Worm (Caenorhabditis elegans) whole organism, L4 larva: ENCODE data around the gene rnst-2.

Experiments
- D1046.2 ChIP-seq: fragments of 200-800 bp; sonication (Bioruptor generic); IDR thresholded peaks from 2 replicates; pipeline ENCODE4 v1.3.6; 2022; ENCODE audit warnings: missing genetic modification characterization, missing compliant biosample characterization
- T20F7.1 ChIP-seq: fragments of 200-800 bp; sonication (Bioruptor generic); optimal IDR thresholded peaks from 2 replicates; lab custom pipeline; 2018; ENCODE audit warnings: mild to moderate bottlenecking, missing genetic modification characterization, missing compliant biosample characterization
- ZK337.2 ChIP-seq: fragments of 200-800 bp; sonication (Bioruptor generic); IDR thresholded peaks from 2 replicates; pipeline ENCODE4 v1.3.6; 2022; ENCODE audit warnings: missing genetic modification reagents, missing genetic modification characterization, missing compliant biosample characterization
- ZK546.5 ChIP-seq, 2 experiments: sonication (generic microtip); optimal IDR thresholded peaks; 2 replicates each; lab custom pipeline; 2017; ENCODE audit warnings: missing biosample characterization in 2 of 2, missing genetic modification characterization in 2 of 2
- aha-1 ChIP-seq: fragments of 150-350 bp; peaks from one replicate; lab custom pipeline; 2014; ENCODE audit warnings: missing biosample characterization, missing genetic modification characterization
- arid-1 ChIP-seq: fragments of 200-800 bp; sonication (Bioruptor generic); conservative IDR thresholded peaks from 2 replicates; pipeline ENCODE4 v1.3.6; 2022; ENCODE audit warnings: missing genetic modification reagents, missing genetic modification characterization, missing compliant biosample characterization
- ceh-32 ChIP-seq: sonication (generic microtip); optimal IDR thresholded peaks from 2 replicates; lab custom pipeline; 2016; ENCODE audit warnings: mild to moderate bottlenecking, missing genetic modification characterization, missing compliant biosample characterization; ENCODE audit not compliant: poor library complexity
- ceh-62 ChIP-seq: sonication (generic microtip); optimal IDR thresholded peaks from 2 replicates; lab custom pipeline; 2017; ENCODE audit warnings: missing biosample characterization, missing genetic modification characterization
- daf-16 ChIP-seq, 3 experiments: sonication (generic microtip); optimal IDR thresholded peaks; 2 replicates each; lab custom pipeline; 2016 to 2017; ENCODE audit warnings: missing genetic modification characterization in 3 of 3, missing genetic modification reagents in 3 of 3, mild to moderate bottlenecking in 2 of 3, missing compliant biosample characterization in 2 of 3, missing biosample characterization in 1 of 3, moderate library complexity in 1 of 3
- daf-19 ChIP-seq: fragments of 200-800 bp; sonication (Bioruptor generic); conservative IDR thresholded peaks from 2 replicates; pipeline ENCODE4 v1.3.6; 2022; ENCODE audit warnings: missing genetic modification characterization, missing compliant biosample characterization
- daf-8 ChIP-seq: fragments of 200-800 bp; sonication (Bioruptor generic); IDR thresholded peaks from 2 replicates; pipeline ENCODE4 v1.3.6; 2022; ENCODE audit warnings: missing genetic modification characterization, missing compliant biosample characterization
- dmd-6 ChIP-seq: fragments of 200-800 bp; sonication (Bioruptor generic); IDR thresholded peaks from 2 replicates; pipeline ENCODE4 v1.3.6; 2022; ENCODE audit warnings: missing genetic modification reagents, missing genetic modification characterization, missing compliant biosample characterization
- dpl-1 ChIP-seq: fragments of 150-350 bp; optimal IDR thresholded peaks from 2 replicates; lab custom pipeline; 2014; ENCODE audit warnings: missing biosample characterization, missing genetic modification reagents, missing genetic modification characterization
- duxl-1 ChIP-seq: sonication (generic microtip); optimal IDR thresholded peaks from 2 replicates; lab custom pipeline; 2016; ENCODE audit warnings: mild to moderate bottlenecking, missing genetic modification characterization, moderate library complexity, missing compliant biosample characterization; ENCODE audit not compliant: poor library complexity
- egl-43 ChIP-seq: fragments of 200-800 bp; sonication (Bioruptor generic); IDR thresholded peaks from 2 replicates; pipeline ENCODE4 v1.3.6; 2022; ENCODE audit warnings: missing genetic modification reagents, missing genetic modification characterization, missing compliant biosample characterization
- hif-1 ChIP-seq, 2 experiments: sonication (generic microtip); optimal IDR thresholded peaks; 2 replicates each; lab custom pipeline; 2016 to 2017; ENCODE audit warnings: missing compliant biosample characterization in 2 of 2, missing genetic modification characterization in 2 of 2, missing genetic modification reagents in 2 of 2, missing genotype in 2 of 2, mild to moderate bottlenecking in 1 of 2
- hlh-11 ChIP-seq: fragments of 200-800 bp; sonication (Bioruptor generic); optimal IDR thresholded peaks from 2 replicates; lab custom pipeline; 2018; ENCODE audit warnings: mild to moderate bottlenecking, missing genetic modification characterization, missing compliant biosample characterization
- hmg-1.1 ChIP-seq: fragments of 200-800 bp; sonication (Bioruptor generic); IDR thresholded peaks from 2 replicates; pipeline ENCODE4 v1.3.6; 2022; ENCODE audit warnings: missing genetic modification reagents, missing genetic modification characterization, missing compliant biosample characterization
- jun-1 ChIP-seq: fragments of 150-350 bp; optimal IDR thresholded peaks from 2 replicates; lab custom pipeline; 2014; ENCODE audit warnings: missing biosample characterization, missing genetic modification reagents, missing genetic modification characterization
- lir-3 ChIP-seq: sonication (generic microtip); optimal IDR thresholded peaks from 2 replicates; lab custom pipeline; 2016; ENCODE audit warnings: mild to moderate bottlenecking, missing genetic modification characterization, missing compliant biosample characterization
- mxl-3 ChIP-seq: fragments of 200-800 bp; sonication (Bioruptor generic); optimal IDR thresholded peaks from 2 replicates; lab custom pipeline; 2018; ENCODE audit warnings: mild to moderate bottlenecking, missing genetic modification characterization, missing compliant biosample characterization
- nhr-10 ChIP-seq: fragments of 150-350 bp; optimal IDR thresholded peaks from 2 replicates; lab custom pipeline; 2014; ENCODE audit warnings: missing biosample characterization, missing genetic modification characterization
- nhr-28 ChIP-seq: fragments of 150-350 bp; optimal IDR thresholded peaks from 2 replicates; lab custom pipeline; 2014; ENCODE audit warnings: missing biosample characterization, missing genetic modification characterization
- nhr-76 ChIP-seq: fragments of 150-350 bp; optimal IDR thresholded peaks from 2 replicates; lab custom pipeline; 2014; ENCODE audit warnings: missing biosample characterization, missing genetic modification characterization
- nhr-77 ChIP-seq: fragments of 150-350 bp; optimal IDR thresholded peaks from 2 replicates; lab custom pipeline; 2014; ENCODE audit warnings: missing biosample characterization, missing genetic modification characterization
- php-3 ChIP-seq: fragments of 200-800 bp; sonication (Bioruptor generic); IDR thresholded peaks from 2 replicates; pipeline ENCODE4 v1.3.6; 2022; ENCODE audit warnings: missing genetic modification reagents, missing genetic modification characterization, missing compliant biosample characterization
- pqm-1 ChIP-seq: sonication (generic microtip); optimal IDR thresholded peaks from 2 replicates; lab custom pipeline; 2017; ENCODE audit warnings: missing biosample characterization, missing genetic modification characterization
- sdz-12 ChIP-seq: fragments of 200-800 bp; sonication (Bioruptor generic); optimal IDR thresholded peaks from 2 replicates; lab custom pipeline; 2018; ENCODE audit warnings: mild to moderate bottlenecking, missing genetic modification characterization, missing compliant biosample characterization
- set-16 ChIP-seq: fragments of 200-800 bp; sonication (Bioruptor generic); IDR thresholded peaks from 2 replicates; pipeline ENCODE4 v1.3.6; 2022; ENCODE audit warnings: missing genetic modification reagents, missing genetic modification characterization, missing compliant biosample characterization
- skn-1 ChIP-seq: fragments of 150-350 bp; optimal IDR thresholded peaks from 2 replicates; lab custom pipeline; 2014; ENCODE audit warnings: missing biosample characterization, missing genetic modification characterization
- unc-62 ChIP-seq, 3 experiments: fragments of 150-350 bp in 1 of 3; sonication (generic microtip); optimal IDR thresholded peaks in 2 of 3; peaks in 1 of 3; 1 replicate in 1 of 3; 2 replicates in 2 of 3; lab custom pipeline; 2014 to 2017; ENCODE audit warnings: missing biosample characterization in 3 of 3, missing genetic modification characterization in 3 of 3, missing genetic modification reagents in 3 of 3, missing genotype in 1 of 3
- zfp-2 ChIP-seq: sonication (generic microtip); optimal IDR thresholded peaks from 2 replicates; lab custom pipeline; 2016; ENCODE audit warnings: mild to moderate bottlenecking, missing genetic modification characterization, missing compliant biosample characterization
- ztf-11 ChIP-seq: fragments of 150-350 bp; optimal IDR thresholded peaks from 2 replicates; lab custom pipeline; 2014; ENCODE audit warnings: missing biosample characterization, missing genetic modification characterization
- ztf-7 ChIP-seq: fragments of 150-350 bp; optimal IDR thresholded peaks from 2 replicates; lab custom pipeline; 2014; ENCODE audit warnings: missing biosample characterization, missing genetic modification characterization

Gene rnst-2

DNA sequence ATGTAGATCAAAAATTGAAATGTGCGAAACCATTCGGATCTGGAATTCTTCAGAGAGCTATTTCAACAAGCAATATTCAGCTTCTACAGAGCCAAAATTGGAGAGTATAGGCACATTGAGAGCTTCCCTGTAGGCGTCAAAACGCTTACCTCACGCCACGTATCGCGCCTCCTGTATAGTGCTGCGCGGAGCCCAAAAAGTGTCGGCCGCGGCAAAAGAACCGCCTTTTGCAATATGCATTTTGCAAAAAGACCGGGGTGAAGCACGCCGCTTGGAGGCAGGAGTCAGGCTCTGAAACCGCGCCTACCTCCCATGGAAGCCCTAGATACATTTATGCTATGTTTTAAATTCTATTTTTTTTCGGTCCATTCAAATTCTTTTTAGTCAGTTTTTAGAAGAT lies 9.7 kb upstream of the rnst-2 start:
- TF ChIP-seq egl-43 (GFP tag; lab: Robert Waterston, UW) (0 out of 2 replicates have a peak, but pooled peaks have one; percentile 30), set-16 (GFP tag; lab: Robert Waterston, UW) (peak; percentile 45), jun-1 (tag; lab: Kevin White, UChicago) (no peak), nhr-76 (tag; lab: Kevin White, UChicago) (no peak), hif-1 (tag; optimal IDR thresholded peaks at IDR 0.05; lab: Kevin White, UChicago) (no peak)

ce11 chrV:1052559-1053064 lies 8.8 kb upstream of the rnst-2 start, which contains the start of gene K10C9.4:
K10C9.4 (minus strand) TSS chrV:1053014.
- TF ChIP-seq ceh-62 (tag; lab: Kevin White, UChicago) (no peak), dmd-6 (GFP tag; lab: Robert Waterston, UW) (no peak), arid-1 (GFP tag; lab: Robert Waterston, UW) (0 out of 2 replicates have a peak, but pooled peaks have one; percentile 21), T20F7.1 (GFP tag; lab: Kevin White, UChicago) (no peak), hmg-1.1 (GFP tag; lab: Robert Waterston, UW) (0 out of 2 replicates have a peak, but pooled peaks have one; percentile 15)

ce11 chrV:1053385-1053784 lies 8.0 kb upstream of the rnst-2 start:
- TF ChIP-seq ceh-32 (tag; lab: Kevin White, UChicago) (no peak), ZK337.2 (no peak), duxl-1 (tag; lab: Kevin White, UChicago) (no peak), nhr-28 (tag; lab: Kevin White, UChicago) (no peak), nhr-10 (tag; lab: Kevin White, UChicago) (no peak), D1046.2 (no peak), unc-62 (GFP tag; optimal IDR thresholded peaks at IDR 0.05 in 1 of 2; lab: Kevin White, UChicago) (no peak), unc-62 (tag; optimal IDR thresholded peaks at IDR 0.05; lab: Kevin White, UChicago) (no peak), daf-16 (GFP tag; optimal IDR thresholded peaks at IDR 0.05; lab: Kevin White, UChicago) (no peak), daf-16 (tag; optimal IDR thresholded peaks at IDR 0.05; lab: Kevin White, UChicago) (no peak), nhr-76 (tag; lab: Kevin White, UChicago) (no peak), daf-8 (no peak)

DNA sequence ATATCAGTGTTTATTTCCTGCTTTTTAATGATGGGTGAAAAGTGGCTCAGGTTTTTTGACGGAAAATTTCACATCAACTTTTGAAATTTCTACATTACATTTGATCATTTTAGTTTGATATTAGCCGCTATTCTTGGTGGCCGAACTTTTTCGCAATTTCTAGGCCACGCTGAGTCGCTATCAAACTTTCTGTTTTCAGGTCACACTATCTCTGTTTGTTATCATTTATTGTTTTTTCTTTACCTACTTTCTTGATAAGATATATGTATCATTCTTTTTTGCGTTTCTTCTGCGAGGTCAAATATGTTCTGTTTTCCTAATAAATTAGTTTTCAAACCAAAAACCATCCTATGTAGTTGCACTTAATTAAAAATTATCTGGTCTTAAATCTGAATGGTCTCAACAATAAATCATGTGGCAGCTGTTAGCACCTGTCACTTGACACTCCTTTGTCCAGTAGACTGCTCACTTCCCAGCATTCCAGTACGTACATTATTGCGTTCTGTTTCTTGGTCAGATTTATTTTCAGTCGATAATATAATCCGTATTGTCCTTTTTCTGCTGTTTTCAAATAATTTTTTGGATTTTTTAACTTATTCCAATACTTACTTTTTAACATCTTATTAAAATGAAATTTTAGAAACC lies 1.1 kb upstream of the rnst-2 start:
- TF ChIP-seq nhr-28 (tag; lab: Kevin White, UChicago): peak; percentile 86
- TF ChIP-seq sdz-12 (GFP tag; lab: Kevin White, UChicago): no peak
- peak; percentile 58; the same call in 1 of the 2 replicates for TF ChIP-seq dmd-6 (GFP tag; lab: Robert Waterston, UW)
- no peak for TF ChIP-seq ceh-62 (tag; lab: Kevin White, UChicago)
- TF ChIP-seq mxl-3 (GFP tag; lab: Kevin White, UChicago): peak; percentile 23
- TF ChIP-seq pqm-1 (tag; lab: Kevin White, UChicago): peak; percentile 76
- TF ChIP-seq lir-3: no peak
- no peak for TF ChIP-seq ztf-7 (tag; lab: Kevin White, UChicago)
- peak; percentile 13 for TF ChIP-seq nhr-77 (tag; lab: Kevin White, UChicago)
- no peak for TF ChIP-seq daf-19
- no peak for TF ChIP-seq D1046.2
- no peak for TF ChIP-seq skn-1 (tag; lab: Kevin White, UChicago)
- peak; percentile 61 for TF ChIP-seq hlh-11 (tag; lab: Kevin White, UChicago)
- peak; percentile 5 for TF ChIP-seq aha-1
- TF ChIP-seq zfp-2 (tag; lab: Kevin White, UChicago): no peak
- TF ChIP-seq daf-16 (GFP tag; optimal IDR thresholded peaks at IDR 0.05; lab: Kevin White, UChicago): no peak
- peak; percentile 63 for TF ChIP-seq daf-16 (tag; optimal IDR thresholded peaks at IDR 0.05; lab: Kevin White, UChicago)
- TF ChIP-seq ZK546.5 (tag; optimal IDR thresholded peaks at IDR 0.05; lab: Kevin White, UChicago): no peak
- TF ChIP-seq php-3 (GFP tag; lab: Robert Waterston, UW): 0 out of 2 replicates have a peak, but pooled peaks have one; percentile 7
- TF ChIP-seq ztf-11 (tag; lab: Kevin White, UChicago): no peak
- TF ChIP-seq dpl-1 (GFP tag; lab: Kevin White, UChicago): peak; percentile 13
- TF ChIP-seq, all 104 proteins: peak for 10
